Worm (Caenorhabditis elegans) whole organism, early embryonic: ENCODE measurements around the gene gap-2.

Experiments used
- ama-1 ChIP-seq: fragments of 150-350 bp; optimal IDR thresholded peaks from 2 replicates; lab custom pipeline; 2014
- tbx-37 ChIP-seq: fragments of 200-800 bp; sonication (Bioruptor generic); conservative IDR thresholded peaks from 2 replicates; pipeline ENCODE4 v1.3.6; 2022; ENCODE audit warnings: missing genetic modification reagents, missing genetic modification characterization, missing compliant biosample characterization
- tra-4 ChIP-seq: sonication (generic microtip); optimal IDR thresholded peaks from 2 replicates; lab custom pipeline; 2017; ENCODE audit warnings: missing genetic modification characterization, missing compliant biosample characterization

DNA sequence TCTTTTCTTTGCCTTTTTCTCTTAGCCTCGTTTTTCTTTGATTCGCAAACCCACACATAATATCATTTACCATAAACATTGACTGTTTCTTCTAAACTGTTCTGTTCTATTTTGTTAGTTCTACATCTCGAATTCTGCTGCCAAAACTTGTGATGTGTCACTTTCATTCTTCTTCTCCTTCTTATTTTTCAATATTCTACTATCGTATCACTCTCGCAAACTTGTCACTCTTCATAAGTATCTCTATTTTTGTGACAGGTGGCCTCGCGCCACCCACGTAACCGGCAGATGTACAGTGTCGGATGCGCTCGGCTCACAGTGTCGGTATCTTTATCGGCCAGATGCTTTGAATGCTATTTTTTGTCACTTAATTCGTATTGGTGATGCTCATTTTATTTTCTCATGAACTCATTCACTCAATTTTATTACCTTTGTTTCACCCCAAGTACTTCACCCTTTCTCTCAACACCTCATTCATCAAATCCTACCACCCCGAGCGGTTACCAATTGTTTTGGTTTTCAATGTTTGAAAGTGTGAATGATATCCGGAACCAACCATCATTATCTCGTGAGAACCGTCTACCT lies 36.2 kb downstream of the gap-2 start:
- TF ChIP-seq tbx-37 (GFP tag; lab: Robert Waterston, UW): no peak
- no peak for TF ChIP-seq ama-1 (lab: Kevin White, UChicago)
- no peak for TF ChIP-seq tra-4 (tag; lab: Kevin White, UChicago)
